Worm (Caenorhabditis elegans): ENCODE data around the gene nhr-216.

DNA sequence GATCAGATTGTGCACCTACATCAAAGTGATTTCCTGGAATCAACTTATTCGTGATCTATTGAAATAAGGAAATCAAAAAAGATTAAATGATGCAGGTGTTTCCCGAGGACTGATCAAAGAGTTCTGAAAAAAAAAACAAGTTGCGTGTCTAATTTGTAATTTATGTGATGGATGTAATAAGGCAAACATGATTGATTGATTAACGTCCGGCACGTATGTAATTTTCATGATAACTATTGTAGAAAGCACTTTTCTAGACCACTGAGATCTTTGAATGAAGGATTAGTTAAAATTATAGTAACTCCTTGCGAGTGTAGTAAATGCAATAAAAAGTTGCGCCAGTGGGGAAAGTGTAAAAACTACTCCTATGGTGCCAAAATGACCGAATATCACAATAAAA is 13.3 kb downstream of the nhr-216 start, which contains the start of gene srg-25:
- TF ChIP-seq pha-4 (GFP tag; IDR thresholded peaks at IDR 0.05) (no peak), pha-4 (tag; optimal IDR thresholded peaks at IDR 0.05) (no peak), F49E8.2 (tag; optimal IDR thresholded peaks at IDR 0.05; ENCODE audit: borderline replicate concordance) (no peak), zip-2 (tag; optimal IDR thresholded peaks at IDR 0.05) (no peak), nhr-28 (tag; optimal IDR thresholded peaks at IDR 0.05) (no peak), dmd-9 (GFP tag; IDR thresholded peaks at IDR 0.05) (no peak), snpc-4 (tag; optimal IDR thresholded peaks at IDR 0.05) (no peak), fos-1 (tag; optimal IDR thresholded peaks at IDR 0.05) (no peak), daf-19 (GFP tag; conservative IDR thresholded peaks at IDR 0.05) (no peak), zag-1 (tag; optimal IDR thresholded peaks at IDR 0.05) (no peak), egl-43 (GFP tag; IDR thresholded peaks at IDR 0.05) (no peak), nhr-11 (tag; optimal IDR thresholded peaks at IDR 0.05) (no peak), ztf-11 (tag; optimal IDR thresholded peaks at IDR 0.05) (no peak), mdl-1 (tag; optimal IDR thresholded peaks at IDR 0.05) (no peak)
